Worm (Caenorhabditis elegans) whole organism, L3 larva: ENCODE results near the gene attf-5.
A peak's percentile ranks its signal among the peaks of the same experiment; 100 is the strongest.

Experiments used
- ZK546.5 ChIP-seq: sonication (generic microtip); optimal IDR thresholded peaks from 2 replicates; lab custom pipeline; 2017; ENCODE audit warnings: missing biosample characterization, missing genetic modification characterization
- aly-2 ChIP-seq: fragments of 150-350 bp; optimal IDR thresholded peaks from 2 replicates; lab custom pipeline; 2014; ENCODE audit warnings: missing biosample characterization, missing genetic modification characterization
- ceh-28 ChIP-seq: fragments of 150-350 bp; optimal IDR thresholded peaks from 2 replicates; lab custom pipeline; 2014; ENCODE audit warnings: missing biosample characterization, missing genetic modification reagents, missing genetic modification characterization
- ceh-9 ChIP-seq: sonication (generic microtip); optimal IDR thresholded peaks from 2 replicates; lab custom pipeline; 2018; ENCODE audit warnings: missing biosample characterization, missing genetic modification characterization
- daf-12 ChIP-seq: fragments of 150-350 bp; optimal IDR thresholded peaks from 2 replicates; lab custom pipeline; 2014; ENCODE audit warnings: missing biosample characterization, missing genetic modification reagents, missing genetic modification characterization
- egl-27 ChIP-seq: sonication (generic microtip); optimal IDR thresholded peaks from 4 replicates; lab custom pipeline; 2017; ENCODE audit warnings: missing biosample characterization, missing genetic modification reagents, missing genetic modification characterization
- egl-5 ChIP-seq: fragments of 150-350 bp; optimal IDR thresholded peaks from 2 replicates; lab custom pipeline; 2017; ENCODE audit warnings: missing biosample characterization, missing genetic modification reagents, missing genetic modification characterization, inconsistent platforms
- elt-1 ChIP-seq: fragments of 150-350 bp; optimal IDR thresholded peaks from 2 replicates; lab custom pipeline; 2014; ENCODE audit warnings: missing biosample characterization, missing genetic modification characterization
- elt-2 ChIP-seq: sonication (generic microtip); optimal IDR thresholded peaks from 2 replicates; lab custom pipeline; 2016; ENCODE audit warnings: missing genetic modification reagents, mild to moderate bottlenecking, missing genetic modification characterization, missing compliant biosample characterization
- elt-3 ChIP-seq, 3 experiments: fragments of 150-350 bp in 1 of 3; sonication (generic microtip) in 2 of 3; optimal IDR thresholded peaks; 2 replicates in 2 of 3; 4 replicates in 1 of 3; lab custom pipeline; 2014 to 2017; ENCODE audit warnings: missing biosample characterization in 3 of 3, missing genetic modification characterization in 3 of 3
- eor-1 ChIP-seq, 2 experiments: fragments of 150-350 bp; optimal IDR thresholded peaks; 2 replicates each; lab custom pipeline; 2014 to 2018; ENCODE audit warnings: missing biosample characterization in 2 of 2, missing genetic modification characterization in 2 of 2
- fkh-10 ChIP-seq: sonication (generic microtip); optimal IDR thresholded peaks from 2 replicates; lab custom pipeline; 2017; ENCODE audit warnings: missing biosample characterization, missing genetic modification reagents, missing genetic modification characterization
- fkh-2 ChIP-seq: fragments of 150-350 bp; optimal IDR thresholded peaks from 2 replicates; lab custom pipeline; 2014; ENCODE audit warnings: missing biosample characterization, missing genetic modification reagents, missing genetic modification characterization
- fos-1 ChIP-seq: fragments of 150-350 bp; optimal IDR thresholded peaks from 2 replicates; lab custom pipeline; 2014; ENCODE audit warnings: missing biosample characterization, missing genetic modification characterization
- hmg-11 ChIP-seq: sonication (generic microtip); optimal IDR thresholded peaks from 2 replicates; lab custom pipeline; 2016; ENCODE audit warnings: missing genetic modification characterization, missing compliant biosample characterization
- jun-1 ChIP-seq: fragments of 150-350 bp; optimal IDR thresholded peaks from 2 replicates; lab custom pipeline; 2014; ENCODE audit warnings: missing biosample characterization, missing genetic modification reagents, missing genetic modification characterization
- lin-15B ChIP-seq: fragments of 150-350 bp; optimal IDR thresholded peaks from 2 replicates; lab custom pipeline; 2014; ENCODE audit warnings: missing biosample characterization, missing genetic modification characterization
- lin-39 ChIP-seq: fragments of 150-350 bp; optimal IDR thresholded peaks from 2 replicates; lab custom pipeline; 2018; ENCODE audit warnings: missing biosample characterization, missing genetic modification reagents, missing genetic modification characterization
- lsy-12 ChIP-seq: sonication (generic microtip); optimal IDR thresholded peaks from 2 replicates; lab custom pipeline; 2016; ENCODE audit warnings: mild to moderate bottlenecking, missing genetic modification characterization, missing compliant biosample characterization
- mdl-1 ChIP-seq: fragments of 150-350 bp; optimal IDR thresholded peaks from 2 replicates; lab custom pipeline; 2014; ENCODE audit warnings: missing biosample characterization, missing genetic modification characterization
- mml-1 ChIP-seq: fragments of 150-350 bp; sonication (generic microtip); optimal IDR thresholded peaks from 3 replicates; lab custom pipeline; 2014; ENCODE audit warnings: missing biosample characterization, missing genetic modification characterization
- nfya-1 ChIP-seq: sonication (generic microtip); optimal IDR thresholded peaks from 2 replicates; lab custom pipeline; 2017; ENCODE audit warnings: missing genetic modification characterization, mild to moderate bottlenecking, missing compliant biosample characterization, antibody characterized with exemption, moderate library complexity; ENCODE audit not compliant: insufficient read depth
- nhr-11 ChIP-seq: fragments of 150-350 bp; optimal IDR thresholded peaks from 2 replicates; lab custom pipeline; 2014; ENCODE audit warnings: missing biosample characterization, missing genetic modification characterization
- nhr-12 ChIP-seq: fragments of 150-350 bp; optimal IDR thresholded peaks from 2 replicates; lab custom pipeline; 2014; ENCODE audit warnings: missing biosample characterization, missing genetic modification characterization
- nhr-23 ChIP-seq: fragments of 150-350 bp; optimal IDR thresholded peaks from 2 replicates; lab custom pipeline; 2014; ENCODE audit warnings: missing biosample characterization, missing genetic modification reagents, missing genetic modification characterization
- nhr-25 ChIP-seq: sonication (generic microtip); optimal IDR thresholded peaks from 2 replicates; lab custom pipeline; 2017; ENCODE audit warnings: missing biosample characterization, missing genetic modification characterization
- nhr-28 ChIP-seq: fragments of 150-350 bp; optimal IDR thresholded peaks from 2 replicates; lab custom pipeline; 2014; ENCODE audit warnings: missing biosample characterization, missing genetic modification characterization
- nhr-43 ChIP-seq: sonication (generic microtip); optimal IDR thresholded peaks from 2 replicates; lab custom pipeline; 2016; ENCODE audit warnings: mild to moderate bottlenecking, missing genetic modification characterization, missing compliant biosample characterization; ENCODE audit not compliant: poor library complexity, severe bottlenecking
- nhr-67 ChIP-seq: fragments of 150-350 bp; optimal IDR thresholded peaks from 2 replicates; lab custom pipeline; 2014; ENCODE audit warnings: missing biosample characterization, missing genetic modification characterization
- nhr-76 ChIP-seq: fragments of 150-350 bp; sonication (generic microtip); optimal IDR thresholded peaks from 5 replicates; lab custom pipeline; 2014; ENCODE audit warnings: missing biosample characterization, missing genetic modification characterization
- pha-4 ChIP-seq: fragments of 150-350 bp; optimal IDR thresholded peaks from 2 replicates; lab custom pipeline; 2014; ENCODE audit warnings: missing biosample characterization, missing genetic modification reagents, missing genetic modification characterization
- sea-2 ChIP-seq: fragments of 150-350 bp; sonication (generic microtip); optimal IDR thresholded peaks from 4 replicates; lab custom pipeline; 2014; ENCODE audit warnings: missing biosample characterization, missing genetic modification reagents, missing genetic modification characterization
- skn-1 ChIP-seq: fragments of 150-350 bp; optimal IDR thresholded peaks from 2 replicates; lab custom pipeline; 2014; ENCODE audit warnings: missing biosample characterization, missing genetic modification characterization
- snpc-4 ChIP-seq: fragments of 150-350 bp; optimal IDR thresholded peaks from 2 replicates; lab custom pipeline; 2014; ENCODE audit warnings: missing biosample characterization, missing genetic modification characterization
- unc-39 ChIP-seq: sonication (generic microtip); optimal IDR thresholded peaks from 4 replicates; lab custom pipeline; 2017; ENCODE audit warnings: missing biosample characterization, missing genetic modification characterization
- unc-62 ChIP-seq: fragments of 150-350 bp; sonication (generic microtip); optimal IDR thresholded peaks from 4 replicates; lab custom pipeline; 2014; ENCODE audit warnings: missing biosample characterization, missing genetic modification reagents, missing genetic modification characterization
- zag-1 ChIP-seq: fragments of 150-350 bp; optimal IDR thresholded peaks from 2 replicates; lab custom pipeline; 2014; ENCODE audit warnings: missing biosample characterization, missing genetic modification characterization
- ztf-11 ChIP-seq: fragments of 150-350 bp; optimal IDR thresholded peaks from 2 replicates; lab custom pipeline; 2014; ENCODE audit warnings: missing biosample characterization, missing genetic modification characterization
- ztf-4 ChIP-seq: fragments of 150-350 bp; optimal IDR thresholded peaks from 2 replicates; lab custom pipeline; 2014; ENCODE audit warnings: missing biosample characterization, missing genetic modification characterization

Gene attf-5

ce11 chrX:787992-788391 is at the start of gene attf-5:
attf-5 (plus strand) TSS chrX:788353.
- no peak for TF ChIP-seq ztf-11
- no peak for TF ChIP-seq elt-3 (tag; optimal IDR thresholded peaks at IDR 0.05; lab: Kevin White, UChicago)
- peak; percentile 42 for TF ChIP-seq hmg-11 (tag; lab: Kevin White, UChicago)
- TF ChIP-seq nhr-12 (tag; lab: Kevin White, UChicago) = no peak
- no peak for TF ChIP-seq nhr-28 (tag; lab: Kevin White, UChicago)
- no peak for TF ChIP-seq daf-12
- no peak for TF ChIP-seq nhr-67 (tag; lab: Kevin White, UChicago)
- no peak for TF ChIP-seq lin-15B (tag; lab: Kevin White, UChicago)
- TF ChIP-seq aly-2 (tag; lab: Kevin White, UChicago) = no peak
- no peak for TF ChIP-seq fkh-10 (GFP tag; lab: Kevin White, UChicago)
- no peak for TF ChIP-seq ZK546.5 (tag; lab: Kevin White, UChicago)
- TF ChIP-seq pha-4 (tag; lab: Kevin White, UChicago) = peak; percentile 53
- peak; percentile 78 for TF ChIP-seq ceh-28 (tag; lab: Kevin White, UChicago)
- TF ChIP-seq elt-2 = no peak
- no peak for TF ChIP-seq nhr-11 (tag; lab: Kevin White, UChicago)
- TF ChIP-seq unc-62 (GFP tag; lab: Kevin White, UChicago) = no peak
- no peak for TF ChIP-seq sea-2 (GFP tag; lab: Kevin White, UChicago)
- no peak for TF ChIP-seq ceh-9 (tag; lab: Kevin White, UChicago)
- no peak for TF ChIP-seq lsy-12 (tag; lab: Kevin White, UChicago)
- no peak for TF ChIP-seq snpc-4 (tag; lab: Kevin White, UChicago)
- peak; percentile 22 for TF ChIP-seq nhr-23 (tag; lab: Kevin White, UChicago)
- no peak for TF ChIP-seq nhr-43 (tag; lab: Kevin White, UChicago)
- no peak for TF ChIP-seq fos-1
- TF ChIP-seq, all 47 proteins: peak for 4

DNA sequence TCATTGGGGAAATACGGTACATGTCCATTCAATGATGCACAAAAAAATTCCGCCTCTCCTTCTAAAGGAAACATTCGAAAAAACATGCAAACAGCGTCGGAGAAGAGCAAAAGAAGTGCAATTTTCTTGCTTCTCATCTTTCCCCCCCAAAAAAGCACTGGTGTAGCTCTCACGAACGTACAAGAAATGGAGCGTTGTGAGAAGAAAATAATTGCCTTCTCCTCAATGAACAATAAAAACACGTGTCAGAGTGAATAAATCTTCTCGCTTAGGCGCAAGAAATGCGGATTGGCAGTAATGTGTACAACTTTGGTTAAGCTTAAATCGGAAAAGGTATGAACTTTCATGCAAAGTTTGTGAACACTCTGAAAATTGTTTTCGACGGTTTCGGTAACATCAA is 39.8 kb upstream of the attf-5 start:
- TF ChIP-seq nhr-43 (tag; lab: Kevin White, UChicago) = no peak
- no peak for TF ChIP-seq egl-5 (tag; lab: Kevin White, UChicago)
- TF ChIP-seq elt-1 (tag; lab: Kevin White, UChicago) = no peak
- no peak for TF ChIP-seq nhr-25 (tag; lab: Kevin White, UChicago)
- TF ChIP-seq ztf-4 (tag; lab: Kevin White, UChicago) = no peak
- no peak for TF ChIP-seq lin-39 (tag; lab: Kevin White, UChicago)

ce11 chrX:759634-760033 is 28.5 kb upstream of the attf-5 start, which contains the start of gene aex-3:
aex-3 (minus strand) TSS chrX:759734.
- TF ChIP-seq nhr-12 (tag; lab: Kevin White, UChicago) (no peak), skn-1 (tag; lab: Kevin White, UChicago) (no peak), mdl-1 (no peak), mml-1 (tag; lab: Kevin White, UChicago) (no peak), eor-1 (tag; optimal IDR thresholded peaks at IDR 0.05; lab: Kevin White, UChicago) (no peak), nhr-67 (tag; lab: Kevin White, UChicago) (no peak), nhr-76 (tag; lab: Kevin White, UChicago) (no peak), egl-5 (tag; lab: Kevin White, UChicago) (no peak)

- no peak for TF ChIP-seq ztf-11
- TF ChIP-seq hmg-11 (tag; lab: Kevin White, UChicago) = peak; percentile 67
- no peak for TF ChIP-seq nhr-23 (tag; lab: Kevin White, UChicago)
- no peak for TF ChIP-seq fkh-10 (GFP tag; lab: Kevin White, UChicago)
- no peak for TF ChIP-seq ceh-28 (tag; lab: Kevin White, UChicago)
- TF ChIP-seq jun-1 (tag; lab: Kevin White, UChicago) = no peak
- peak; percentile 50 for TF ChIP-seq lin-39 (tag; lab: Kevin White, UChicago)
- no peak for TF ChIP-seq fkh-2 (tag; lab: Kevin White, UChicago)
- TF ChIP-seq skn-1 (tag; lab: Kevin White, UChicago) = no peak
- TF ChIP-seq lsy-12 (tag; lab: Kevin White, UChicago) = no peak
- no peak for TF ChIP-seq egl-27 (tag; lab: Kevin White, UChicago)
- no peak for TF ChIP-seq aly-2 (tag; lab: Kevin White, UChicago)
- TF ChIP-seq sea-2 (GFP tag; lab: Kevin White, UChicago) = no peak
- TF ChIP-seq zag-1 = no peak
- TF ChIP-seq unc-39 (tag; lab: Kevin White, UChicago) = no peak
- TF ChIP-seq pha-4 (tag; lab: Kevin White, UChicago) = no peak
- peak; percentile 59 for TF ChIP-seq nfya-1
- TF ChIP-seq eor-1 (tag; optimal IDR thresholded peaks at IDR 0.05; lab: Kevin White, UChicago) = no peak
- TF ChIP-seq nhr-76 (tag; lab: Kevin White, UChicago) = no peak
- no peak for TF ChIP-seq nhr-43 (tag; lab: Kevin White, UChicago)
- no peak for TF ChIP-seq egl-5 (tag; lab: Kevin White, UChicago)
- TF ChIP-seq ceh-9 (tag; lab: Kevin White, UChicago) = no peak
- no peak for TF ChIP-seq daf-12
- no peak for TF ChIP-seq mdl-1
- TF ChIP-seq nhr-11 (tag; lab: Kevin White, UChicago) = no peak
- TF ChIP-seq, all 47 proteins: peak for 3
These were observed 27.6 kb upstream of the attf-5 start for ce11 chrX:760579-760978.
